Worm (Caenorhabditis elegans) whole organism, mixed stage, embryonic: ENCODE results near the gene hlh-27.
"Not testable (repeated sequence)": the region's sequence is repeated elsewhere in the genome, so short reads cannot be mapped to it uniquely, and the experiment has no call there.

Experiments
- M03D4.4 ChIP-seq: sonication (generic microtip); optimal IDR thresholded peaks from 2 replicates; lab custom pipeline; 2017; ENCODE audit warnings: mild to moderate bottlenecking, missing genetic modification characterization, missing compliant biosample characterization
- bed-3 ChIP-seq: fragments of 200-800 bp; sonication (Bioruptor generic); optimal IDR thresholded peaks from 3 replicates; lab custom pipeline; 2018; ENCODE audit warnings: mild to moderate bottlenecking, missing genetic modification characterization, moderate library complexity, missing compliant biosample characterization
- blmp-1 ChIP-seq: fragments of 150-350 bp; optimal IDR thresholded peaks from 2 replicates; lab custom pipeline; 2014; ENCODE audit warnings: missing biosample characterization, missing genetic modification characterization
- ceh-39 ChIP-seq: fragments of 150-350 bp; optimal IDR thresholded peaks from 2 replicates; lab custom pipeline; 2014; ENCODE audit warnings: missing biosample characterization, missing genetic modification characterization
- ceh-43 ChIP-seq: fragments of 200-800 bp; sonication (Bioruptor generic); optimal IDR thresholded peaks from 2 replicates; lab custom pipeline; 2018; ENCODE audit warnings: mild to moderate bottlenecking, missing genetic modification characterization, moderate library complexity, missing compliant biosample characterization
- ceh-83 ChIP-seq: fragments of 200-800 bp; sonication (Bioruptor generic); optimal IDR thresholded peaks from 2 replicates; lab custom pipeline; 2018; ENCODE audit warnings: mild to moderate bottlenecking, missing genetic modification characterization, missing compliant biosample characterization
- ces-1 ChIP-seq: fragments of 150-350 bp; optimal IDR thresholded peaks from 2 replicates; lab custom pipeline; 2014; ENCODE audit warnings: missing biosample characterization, missing genetic modification reagents, missing genetic modification characterization
- cnd-1 ChIP-seq: fragments of 200-800 bp; sonication (Bioruptor generic); optimal IDR thresholded peaks from 2 replicates; lab custom pipeline; 2018; ENCODE audit warnings: mild to moderate bottlenecking, missing genetic modification characterization, missing compliant biosample characterization
- drap-1 ChIP-seq: fragments of 200-800 bp; sonication (Bioruptor generic); optimal IDR thresholded peaks from 3 replicates; lab custom pipeline; 2018; ENCODE audit warnings: mild to moderate bottlenecking, missing genetic modification characterization, missing compliant biosample characterization
- elt-1 ChIP-seq: sonication (generic microtip); optimal IDR thresholded peaks from 2 replicates; lab custom pipeline; 2017; ENCODE audit warnings: missing genetic modification characterization, mild to moderate bottlenecking, missing compliant biosample characterization, antibody characterized with exemption, moderate library complexity, borderline replicate concordance; ENCODE audit not compliant: insufficient read depth
- elt-3 ChIP-seq: fragments of 150-350 bp; optimal IDR thresholded peaks from 2 replicates; lab custom pipeline; 2014; ENCODE audit warnings: missing biosample characterization, missing genetic modification characterization
- flh-1 ChIP-seq: fragments of 200-800 bp; sonication (Bioruptor generic); optimal IDR thresholded peaks from 2 replicates; lab custom pipeline; 2018; ENCODE audit warnings: mild to moderate bottlenecking, missing genetic modification characterization, moderate library complexity, missing compliant biosample characterization
- hlh-1 ChIP-seq: fragments of 150-350 bp; optimal IDR thresholded peaks from 2 replicates; lab custom pipeline; 2014; ENCODE audit warnings: missing biosample characterization, missing genetic modification reagents, missing genetic modification characterization
- lin-13 ChIP-seq: fragments of 150-350 bp; optimal IDR thresholded peaks from 2 replicates; lab custom pipeline; 2014; ENCODE audit warnings: missing biosample characterization, missing genetic modification characterization
- lin-32 ChIP-seq: fragments of 200-800 bp; sonication (Bioruptor generic); optimal IDR thresholded peaks from 2 replicates; lab custom pipeline; 2018; ENCODE audit warnings: mild to moderate bottlenecking, missing genetic modification characterization, missing compliant biosample characterization
- lsy-2 ChIP-seq: fragments of 150-350 bp; optimal IDR thresholded peaks from 2 replicates; lab custom pipeline; 2014; ENCODE audit warnings: missing biosample characterization, missing genetic modification characterization
- mab-5 ChIP-seq: fragments of 150-350 bp; optimal IDR thresholded peaks from 2 replicates; lab custom pipeline; 2014; ENCODE audit warnings: missing biosample characterization, missing genetic modification characterization
- nhr-12 ChIP-seq: fragments of 150-350 bp; optimal IDR thresholded peaks from 2 replicates; lab custom pipeline; 2014; ENCODE audit warnings: missing biosample characterization, missing genetic modification characterization
- nhr-2 ChIP-seq: fragments of 150-350 bp; optimal IDR thresholded peaks from 2 replicates; lab custom pipeline; 2014; ENCODE audit warnings: missing biosample characterization, missing genetic modification characterization
- nhr-237 ChIP-seq: fragments of 150-350 bp; optimal IDR thresholded peaks from 2 replicates; lab custom pipeline; 2014; ENCODE audit warnings: missing biosample characterization, missing genetic modification characterization
- nhr-28 ChIP-seq: fragments of 150-350 bp; optimal IDR thresholded peaks from 2 replicates; lab custom pipeline; 2014; ENCODE audit warnings: missing biosample characterization, missing genetic modification characterization
- nhr-76 ChIP-seq: sonication (generic microtip); optimal IDR thresholded peaks from 2 replicates; lab custom pipeline; 2017; ENCODE audit warnings: missing biosample characterization, missing genetic modification characterization
- pha-4 ChIP-seq: fragments of 150-350 bp; optimal IDR thresholded peaks from 2 replicates; lab custom pipeline; 2018; ENCODE audit warnings: missing biosample characterization, missing genetic modification reagents, missing genetic modification characterization
- sem-2 ChIP-seq: fragments of 200-800 bp; sonication (Bioruptor generic); optimal IDR thresholded peaks from 2 replicates; lab custom pipeline; 2018; ENCODE audit warnings: mild to moderate bottlenecking, missing genetic modification characterization, missing compliant biosample characterization
- snpc-4 ChIP-seq: fragments of 150-350 bp; optimal IDR thresholded peaks from 2 replicates; lab custom pipeline; 2014; ENCODE audit warnings: missing biosample characterization, missing genetic modification characterization
- tbx-8 ChIP-seq: fragments of 200-800 bp; sonication (Bioruptor generic); optimal IDR thresholded peaks from 2 replicates; lab custom pipeline; 2018; ENCODE audit warnings: mild to moderate bottlenecking, missing genetic modification characterization, moderate library complexity, missing compliant biosample characterization
- unc-120 ChIP-seq: sonication (generic microtip); optimal IDR thresholded peaks from 2 replicates; lab custom pipeline; 2017; ENCODE audit warnings: missing genetic modification characterization, missing compliant biosample characterization; ENCODE audit not compliant: poor library complexity, severe bottlenecking
- unc-62 ChIP-seq: fragments of 150-350 bp; optimal IDR thresholded peaks from 2 replicates; lab custom pipeline; 2014; ENCODE audit warnings: missing biosample characterization, missing genetic modification reagents, missing genetic modification characterization
- zip-8 ChIP-seq: fragments of 150-350 bp; optimal IDR thresholded peaks from 2 replicates; lab custom pipeline; 2014; ENCODE audit warnings: missing biosample characterization, missing genetic modification characterization
- ztf-11 ChIP-seq: fragments of 150-350 bp; optimal IDR thresholded peaks from 2 replicates; lab custom pipeline; 2014; ENCODE audit warnings: missing biosample characterization, missing genetic modification characterization

Gene hlh-27

DNA sequence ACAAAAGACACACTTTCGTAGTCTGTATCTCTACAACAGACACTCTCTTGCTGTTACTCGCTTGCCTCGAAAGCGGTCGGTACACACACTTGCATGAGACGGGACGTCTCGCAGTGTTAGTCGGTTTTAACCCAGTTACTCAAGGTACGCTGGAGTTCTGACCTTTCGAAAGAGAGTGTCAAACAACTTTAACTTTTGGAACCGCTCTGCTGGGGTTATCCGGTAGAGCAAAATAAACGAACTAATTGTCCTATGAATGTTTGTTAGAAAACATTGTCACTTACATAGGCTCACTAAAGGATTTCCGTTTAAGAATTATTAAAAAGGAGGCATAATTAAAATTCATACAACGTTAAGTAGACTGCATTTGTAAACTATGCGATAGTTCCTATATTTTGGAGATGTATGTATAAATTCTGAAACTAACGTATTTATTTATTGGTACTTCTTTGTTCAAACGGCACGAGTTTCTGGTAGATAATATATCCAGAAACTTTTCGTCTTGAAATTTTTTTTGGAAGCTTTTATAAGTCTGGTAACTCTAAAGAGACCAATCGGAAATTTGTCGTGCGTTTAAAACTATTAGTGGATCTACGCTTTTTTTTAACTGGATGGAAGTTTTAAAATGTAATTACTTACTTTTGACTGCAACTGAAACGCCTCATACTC, 3.6 kb upstream of the hlh-27 start (continued):
- TF ChIP-seq flh-1 (peak; percentile 29), blmp-1 (no peak), nhr-76 (tag; lab: Kevin White, UChicago) (no peak), lin-32 (GFP tag; lab: Kevin White, UChicago) (peak; percentile 78), snpc-4 (tag; lab: Kevin White, UChicago) (no peak), tbx-8 (peak; percentile 93), ceh-39 (peak; percentile 74)

DNA sequence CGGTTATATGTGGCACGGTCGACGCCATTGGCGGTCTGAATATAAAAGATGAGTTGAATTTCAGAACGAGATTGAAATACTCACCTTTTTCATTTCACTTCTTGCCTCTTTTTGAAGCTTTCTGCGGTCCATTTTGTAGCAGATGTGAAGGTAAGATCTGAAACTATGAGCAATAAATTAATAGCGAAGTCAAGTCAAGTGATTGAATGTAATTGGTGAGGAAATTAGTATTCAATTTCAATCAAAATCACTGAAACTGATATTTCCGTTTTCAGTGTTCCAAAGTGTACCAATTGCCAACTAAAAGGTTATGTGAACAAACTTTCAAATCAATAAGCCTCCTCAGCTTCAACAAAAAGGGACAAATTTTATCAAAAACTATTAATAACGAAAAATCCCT, 1.7 kb upstream of the hlh-27 start, which contains the start of gene C17C3.24:
TSS of gene C17C3.24 (minus strand) at position 101 of the 400 bp plus-strand sequence.
- TF ChIP-seq lin-13 (tag; lab: Kevin White, UChicago) (no peak), ceh-83 (GFP tag; lab: Kevin White, UChicago) (no peak), nhr-12 (tag; lab: Kevin White, UChicago) (no peak), ces-1 (no peak), nhr-28 (tag; lab: Kevin White, UChicago) (no peak), ceh-39 (no peak), unc-62 (GFP tag; lab: Kevin White, UChicago) (no peak), elt-1 (tag; lab: Kevin White, UChicago) (no peak), elt-3 (tag; lab: Kevin White, UChicago) (no peak), unc-120 (tag; lab: Kevin White, UChicago) (no peak), nhr-2 (tag; lab: Kevin White, UChicago) (no peak), M03D4.4 (no peak), mab-5 (no peak), flh-1 (no peak), cnd-1 (no peak), ceh-43 (GFP tag; lab: Kevin White, UChicago) (no peak)

- no peak for TF ChIP-seq nhr-12 (tag; lab: Kevin White, UChicago)
- no peak for TF ChIP-seq lsy-2 (tag; lab: Kevin White, UChicago)
- no peak for TF ChIP-seq mab-5
- TF ChIP-seq ceh-43 (GFP tag; lab: Kevin White, UChicago): no peak
- TF ChIP-seq tbx-8: no peak
Measured at ce11 chrII:5537524-5537923, 2.5 kb downstream of the hlh-27 start, which contains the start of gene C17C3.11. TSS of gene C17C3.11 (plus strand) at chrII:5537824.

- no peak for TF ChIP-seq elt-3 (tag; lab: Kevin White, UChicago)
- TF ChIP-seq ceh-43 (GFP tag; lab: Kevin White, UChicago): no peak
Measured at ce11 chrII:5537078-5537477, 2.9 kb downstream of the hlh-27 start.

DNA sequence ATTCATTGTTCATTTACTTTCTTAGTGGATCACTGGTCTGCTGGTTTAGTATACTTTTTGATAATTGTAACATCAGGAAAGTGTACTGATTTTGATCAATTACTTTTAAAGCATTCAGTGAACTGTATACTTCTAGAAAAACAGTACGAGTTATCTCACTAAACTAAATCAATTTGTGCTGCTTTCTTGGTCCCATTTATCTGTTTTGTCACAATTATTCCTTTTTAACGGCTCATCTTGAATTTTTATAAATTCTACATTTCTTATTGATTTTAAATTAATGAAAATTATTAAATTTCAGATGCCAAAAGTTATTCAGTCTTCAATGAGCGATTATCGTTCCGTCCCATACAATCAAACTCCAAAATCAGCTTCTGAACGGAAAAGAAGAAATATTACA, 5.1 kb downstream of the hlh-27 start, which contains the start of gene hlh-25:
TSS of gene hlh-25 (plus strand) at position 301 of the 400 bp plus-strand sequence.
- TF ChIP-seq zip-8 (tag; lab: Kevin White, UChicago); ces-1; elt-3 (tag; lab: Kevin White, UChicago): not testable (repeated sequence)

ce11 chrII:5533642-5534041, 6.4 kb downstream of the hlh-27 start, which contains the start of gene hlh-26:
TSS of gene hlh-26 (minus strand) at chrII:5533742.
- TF ChIP-seq drap-1 (GFP tag; lab: Kevin White, UChicago): no peak
- no peak for TF ChIP-seq ceh-83 (GFP tag; lab: Kevin White, UChicago)
- no peak for TF ChIP-seq nhr-76 (tag; lab: Kevin White, UChicago)
- no peak for TF ChIP-seq pha-4 (tag; lab: Kevin White, UChicago)
- no peak for TF ChIP-seq lsy-2 (tag; lab: Kevin White, UChicago)
- TF ChIP-seq M03D4.4: no peak
- TF ChIP-seq elt-3 (tag; lab: Kevin White, UChicago): no peak
- TF ChIP-seq unc-120 (tag; lab: Kevin White, UChicago): no peak
- no peak for TF ChIP-seq lin-32 (GFP tag; lab: Kevin White, UChicago)
- no peak for TF ChIP-seq ces-1
- no peak for TF ChIP-seq tbx-8
- TF ChIP-seq nhr-12 (tag; lab: Kevin White, UChicago): no peak
- no peak for TF ChIP-seq hlh-1
- TF ChIP-seq sem-2 (GFP tag; lab: Kevin White, UChicago): no peak
- TF ChIP-seq snpc-4 (tag; lab: Kevin White, UChicago): no peak
- TF ChIP-seq bed-3 (GFP tag; lab: Kevin White, UChicago): no peak
- no peak for TF ChIP-seq ztf-11 (tag; lab: Kevin White, UChicago)
- TF ChIP-seq nhr-237: no peak
- TF ChIP-seq elt-1 (tag; lab: Kevin White, UChicago): no peak
